Worm (Caenorhabditis elegans) whole organism, L4/young adult: ENCODE results near the gene F46F2.3.

Experiments
- W03F9.2 ChIP-seq: fragments of 150-350 bp; optimal IDR thresholded peaks from 2 replicates; lab custom pipeline; 2014; ENCODE audit warnings: missing biosample characterization, missing genetic modification characterization
- dao-5 ChIP-seq: sonication (generic microtip); optimal IDR thresholded peaks from 2 replicates; lab custom pipeline; 2016; ENCODE audit warnings: missing genotype, missing genetic modification characterization, moderate library complexity, missing compliant biosample characterization
- him-1 ChIP-seq: sonication (generic microtip); optimal IDR thresholded peaks from 2 replicates; lab custom pipeline; 2016; ENCODE audit warnings: missing genotype, missing genetic modification reagents, missing genetic modification characterization, missing compliant biosample characterization

The F46F2.3 gene

ce11 chrX:15276774-15277173, 16.7 kb upstream of the F46F2.3 start:
- TF ChIP-seq W03F9.2 (tag; lab: Kevin White, UChicago) (peak; percentile 39), him-1 (no peak), dao-5 (no peak)

ce11 chrX:15276241-15276640, 16.2 kb upstream of the F46F2.3 start:
- no peak for TF ChIP-seq him-1
- no peak for TF ChIP-seq dao-5
- no peak for TF ChIP-seq W03F9.2 (tag; lab: Kevin White, UChicago)

ce11 chrX:15274827-15275761, 15.0 kb upstream of the F46F2.3 start:
- no peak for TF ChIP-seq dao-5
- no peak for TF ChIP-seq him-1
- no peak for TF ChIP-seq W03F9.2 (tag; lab: Kevin White, UChicago)

- TF ChIP-seq W03F9.2 (tag; lab: Kevin White, UChicago) (no peak), him-1 (no peak), dao-5 (no peak)
Measured at ce11 chrX:15274079-15274478, 14.0 kb upstream of the F46F2.3 start.

ce11 chrX:15272925-15273324, 12.8 kb upstream of the F46F2.3 start:
- no peak for TF ChIP-seq him-1
- no peak for TF ChIP-seq dao-5
- no peak for TF ChIP-seq W03F9.2 (tag; lab: Kevin White, UChicago)

- no peak for TF ChIP-seq dao-5
- no peak for TF ChIP-seq W03F9.2 (tag; lab: Kevin White, UChicago)
- no peak for TF ChIP-seq him-1
Measured at ce11 chrX:15270656-15271055, 10.6 kb upstream of the F46F2.3 start.

ce11 chrX:15268461-15268860, 8.4 kb upstream of the F46F2.3 start:
- TF ChIP-seq W03F9.2 (tag; lab: Kevin White, UChicago) (no peak), dao-5 (no peak)

- TF ChIP-seq W03F9.2 (tag; lab: Kevin White, UChicago) = no peak
- no peak for TF ChIP-seq him-1
- TF ChIP-seq dao-5 = no peak
Measured at ce11 chrX:15264593-15264992, 4.5 kb upstream of the F46F2.3 start.

- TF ChIP-seq dao-5 (no peak), him-1 (no peak), W03F9.2 (tag; lab: Kevin White, UChicago) (no peak)
Measured at ce11 chrX:15264149-15264548, 4.1 kb upstream of the F46F2.3 start.

- TF ChIP-seq W03F9.2 (tag; lab: Kevin White, UChicago) = no peak
- TF ChIP-seq him-1 = no peak
- TF ChIP-seq dao-5 = no peak
Measured at ce11 chrX:15262875-15263274, 2.8 kb upstream of the F46F2.3 start.

- no peak for TF ChIP-seq him-1
- TF ChIP-seq W03F9.2 (tag; lab: Kevin White, UChicago) = no peak
- no peak for TF ChIP-seq dao-5
Measured at ce11 chrX:15262423-15262822, 2.3 kb upstream of the F46F2.3 start, which contains the start of gene F46F2.5. F46F2.5 (plus strand) TSS chrX:15262723.

ce11 chrX:15246595-15246994, 13.5 kb downstream of the F46F2.3 start:
- TF ChIP-seq dao-5 (no peak), W03F9.2 (tag; lab: Kevin White, UChicago) (no peak), him-1 (no peak)

- TF ChIP-seq him-1 (no peak), W03F9.2 (tag; lab: Kevin White, UChicago) (no peak), dao-5 (no peak)
Measured at ce11 chrX:15246182-15246581, 13.9 kb downstream of the F46F2.3 start, which contains the start of gene piki-1. piki-1 (minus strand) TSS chrX:15246399.

ce11 chrX:15242726-15243125, 17.4 kb downstream of the F46F2.3 start:
- TF ChIP-seq W03F9.2 (tag; lab: Kevin White, UChicago) = no peak
- no peak for TF ChIP-seq dao-5
- TF ChIP-seq him-1 = no peak

ce11 chrX:15241169-15241568, 18.9 kb downstream of the F46F2.3 start:
- no peak for TF ChIP-seq W03F9.2 (tag; lab: Kevin White, UChicago)
- no peak for TF ChIP-seq dao-5
- TF ChIP-seq him-1 = no peak
